Fruit fly (Drosophila melanogaster): ENCODE results near the gene MED30.

Gene MED30

dm6 chr3L:618347-619272 is 35.3 kb downstream of the MED30 start (continued):
- TF ChIP-seq CG10669 (GFP tag; optimal IDR thresholded peaks at IDR 0.05), result peak; percentile 80
- TF ChIP-seq Sox102F (GFP tag; optimal IDR thresholded peaks at IDR 0.05), result peak; percentile 90
- peak; percentile 81 for TF ChIP-seq dsx (GFP tag; optimal IDR thresholded peaks at IDR 0.05; ENCODE audit: poor library complexity, severe bottlenecking)
- TF ChIP-seq dac (GFP tag; optimal IDR thresholded peaks at IDR 0.05), result peak; percentile 37
- TF ChIP-seq Gug (GFP tag; IDR thresholded peaks at IDR 0.05), result 0 out of 2 replicates have a peak, but pooled peaks have one; percentile 20
- peak; percentile 92 for TF ChIP-seq Sox14 (GFP tag; optimal IDR thresholded peaks at IDR 0.05)
- peak; percentile 90 for TF ChIP-seq Ets21C (GFP tag; optimal IDR thresholded peaks at IDR 0.05)
- peak; percentile 64; the same call in 2 of the 3 replicates for TF ChIP-seq CG8119 (GFP tag; IDR thresholded peaks at IDR 0.05)
- peak; percentile 57 for TF ChIP-seq CG16779 (tag; optimal IDR thresholded peaks at IDR 0.05)
- TF ChIP-seq CG6792 (GFP tag; optimal IDR thresholded peaks at IDR 0.05), result peak; percentile 87
- peak; percentile 58 for TF ChIP-seq CG7368 (GFP tag; optimal IDR thresholded peaks at IDR 0.05)
- peak; percentile 96 for TF ChIP-seq esn (GFP tag; optimal IDR thresholded peaks at IDR 0.05)
- TF ChIP-seq Met (GFP tag; optimal IDR thresholded peaks at IDR 0.05), result peak; percentile 95
- TF ChIP-seq CG1621 (tag; optimal IDR thresholded peaks at IDR 0.05), result peak; percentile 69
- TF ChIP-seq Eip78C (GFP tag), result peak; percentile 97
- TF ChIP-seq fd85E (GFP tag; optimal IDR thresholded peaks at IDR 0.05), result no peak
- peak; percentile 81 for TF ChIP-seq Ets96B (tag; optimal IDR thresholded peaks at IDR 0.05)
- peak; percentile 85 for TF ChIP-seq achi (GFP tag; optimal IDR thresholded peaks at IDR 0.05)
- peak; percentile 82 for TF ChIP-seq OdsH (GFP tag; optimal IDR thresholded peaks at IDR 0.05)
- peak; percentile 89 for TF ChIP-seq CG6808 (GFP tag; optimal IDR thresholded peaks at IDR 0.05)
- TF ChIP-seq cyc (GFP tag; optimal IDR thresholded peaks at IDR 0.05), result peak; percentile 93
- peak; percentile 74 for TF ChIP-seq Eip93F (GFP tag; optimal IDR thresholded peaks at IDR 0.05)
- TF ChIP-seq ss (GFP tag; optimal IDR thresholded peaks at IDR 0.05), result peak; percentile 66 to 86
- peak; percentile 64 for TF ChIP-seq Hr4 (GFP tag; optimal IDR thresholded peaks at IDR 0.05)
- no peak for TF ChIP-seq fkh (GFP tag; optimal IDR thresholded peaks at IDR 0.05)
- peak; percentile 81 for TF ChIP-seq CG8632 (GFP tag; optimal IDR thresholded peaks at IDR 0.05)
- TF ChIP-seq eg (GFP tag; IDR thresholded peaks at IDR 0.05), result no peak
- TF ChIP-seq CG10631 (GFP tag; optimal IDR thresholded peaks at IDR 0.05), result peak; percentile 86
- peak; percentile 74 for TF ChIP-seq CG11762 (GFP tag; optimal IDR thresholded peaks at IDR 0.05; ENCODE audit: insufficient read depth)

- no peak for TF ChIP-seq fd59A (GFP tag; optimal IDR thresholded peaks at IDR 0.05)
These were observed 36.0 kb downstream of the MED30 start for dm6 chr3L:617926-618325.

- TF ChIP-seq Blimp-1 (GFP tag; optimal IDR thresholded peaks at IDR 0.05), result peak; percentile 6
- no peak for TF ChIP-seq dac (GFP tag; optimal IDR thresholded peaks at IDR 0.05)
- no peak for TF ChIP-seq Ets96B (tag; optimal IDR thresholded peaks at IDR 0.05)
- TF ChIP-seq CG10631 (GFP tag; optimal IDR thresholded peaks at IDR 0.05), result no peak
- TF ChIP-seq lz (GFP tag; optimal IDR thresholded peaks at IDR 0.05), result no peak
- no peak for TF ChIP-seq CG6808 (GFP tag; optimal IDR thresholded peaks at IDR 0.05)
- TF ChIP-seq Met (GFP tag; optimal IDR thresholded peaks at IDR 0.05), result no peak
- peak; percentile 68; the same call in 2 of the 3 replicates for TF ChIP-seq eg (GFP tag; IDR thresholded peaks at IDR 0.05)
- peak; percentile 60; the same call in 2 of the 3 replicates for TF ChIP-seq CG8119 (GFP tag; IDR thresholded peaks at IDR 0.05)
- TF ChIP-seq vri (GFP tag; optimal IDR thresholded peaks at IDR 0.05), result peak; percentile 51
- no peak for TF ChIP-seq Hr4 (GFP tag; optimal IDR thresholded peaks at IDR 0.05)
- TF ChIP-seq Eip93F (GFP tag; optimal IDR thresholded peaks at IDR 0.05), result no peak
- TF ChIP-seq CG34406 (GFP tag; optimal IDR thresholded peaks at IDR 0.05), result no peak
- peak; percentile 65 for TF ChIP-seq CG15336 (GFP tag; IDR thresholded peaks at IDR 0.05)
- TF ChIP-seq svp (GFP tag), result no peak
- peak; percentile 79; the same call in 2 of the 3 replicates for TF ChIP-seq CG6163 (GFP tag; IDR thresholded peaks at IDR 0.05)
- TF ChIP-seq CG11294 (GFP tag; IDR thresholded peaks at IDR 0.05), result peak; percentile 21; the same call in 1 of the 2 replicates
- peak; percentile 25 for TF ChIP-seq Sox14 (GFP tag; optimal IDR thresholded peaks at IDR 0.05)
- peak; percentile 8 for TF ChIP-seq dsx (GFP tag; optimal IDR thresholded peaks at IDR 0.05; ENCODE audit: poor library complexity, severe bottlenecking)
- peak; percentile 59 for TF ChIP-seq CG6854 (GFP tag; optimal IDR thresholded peaks at IDR 0.05)
- TF ChIP-seq Lpt (GFP tag; optimal IDR thresholded peaks at IDR 0.05), result peak; percentile 73
- peak; percentile 3 for TF ChIP-seq CG3919 (GFP tag; optimal IDR thresholded peaks at IDR 0.05)
- TF ChIP-seq CG4318 (GFP tag; optimal IDR thresholded peaks at IDR 0.05), result no peak
- no peak for TF ChIP-seq Eip75B (GFP tag; optimal IDR thresholded peaks at IDR 0.05)
- TF ChIP-seq cyc (GFP tag; optimal IDR thresholded peaks at IDR 0.05), result no peak
- TF ChIP-seq Sox102F (GFP tag; optimal IDR thresholded peaks at IDR 0.05), result no peak
- TF ChIP-seq fkh (GFP tag; optimal IDR thresholded peaks at IDR 0.05), result peak; percentile 87
These were observed 37.3 kb downstream of the MED30 start for dm6 chr3L:616482-617148.

Measured in whole organism, prepupa.